Fruit fly (Drosophila melanogaster) whole organism, embryonic: Measurements from ENCODE around the gene CG31960.
A peak's percentile ranks its signal among the peaks of the same experiment; 100 is the strongest.

ENCODE experiments used
- Adf1 ChIP-seq: fragments of 200-800 bp; sonication (Bioruptor generic); IDR thresholded peaks from 2 replicates; pipeline ENCODE4 v1.3.6; 2022; ENCODE audit warnings: missing biosample characterization, missing genetic modification characterization
- Atf-2 ChIP-seq: fragments of 200-800 bp; sonication (Bioruptor generic); optimal IDR thresholded peaks from 2 replicates; lab custom pipeline; 2016; ENCODE audit warnings: missing biosample characterization, missing genetic modification characterization
- BtbVII ChIP-seq: fragments of 200-800 bp; sonication (Bioruptor generic); optimal IDR thresholded peaks from 3 replicates; lab custom pipeline; 2017; ENCODE audit warnings: missing biosample characterization, mild to moderate bottlenecking, missing genetic modification characterization
- CG1024 ChIP-seq: fragments of 200-800 bp; sonication (Bioruptor generic); IDR thresholded peaks from 2 replicates; pipeline ENCODE4 v1.3.6; 2022; ENCODE audit warnings: missing biosample characterization, missing genetic modification characterization
- CG10654 ChIP-seq: fragments of 200-800 bp; sonication (Bioruptor generic); optimal IDR thresholded peaks from 2 replicates; lab custom pipeline; 2016; ENCODE audit warnings: missing biosample characterization, missing genetic modification characterization
- CG11085 ChIP-seq: fragments of 200-800 bp; sonication (Bioruptor generic); IDR thresholded peaks from 2 replicates; pipeline ENCODE4 v1.3.6; 2022; ENCODE audit warnings: missing biosample characterization, missing genetic modification characterization
- CG11398 ChIP-seq: fragments of 200-800 bp; sonication (Bioruptor generic); optimal IDR thresholded peaks from 2 replicates; lab custom pipeline; 2016; ENCODE audit warnings: missing biosample characterization, missing genetic modification characterization
- CG11456 ChIP-seq: fragments of 200-800 bp; sonication (Bioruptor generic); IDR thresholded peaks from 3 replicates; pipeline ENCODE4 v1.3.6; 2022; ENCODE audit warnings: missing biosample characterization, missing genetic modification characterization
- CG12236 ChIP-seq: fragments of 200-800 bp; sonication (Bioruptor generic); optimal IDR thresholded peaks from 2 replicates; lab custom pipeline; 2016; ENCODE audit warnings: missing biosample characterization, missing genetic modification characterization
- CG13123 ChIP-seq: fragments of 200-800 bp; sonication (Bioruptor generic); optimal IDR thresholded peaks from 2 replicates; lab custom pipeline; 2016; ENCODE audit warnings: missing biosample characterization, missing genetic modification characterization
- CG13287 ChIP-seq: fragments of 200-800 bp; sonication (Bioruptor generic); IDR thresholded peaks from 2 replicates; pipeline ENCODE4 v1.3.6; 2022; ENCODE audit warnings: missing biosample characterization, missing genetic modification characterization; ENCODE audit not compliant: partially characterized antibody
- CG16815 ChIP-seq: fragments of 200-800 bp; sonication (Bioruptor generic); optimal IDR thresholded peaks from 3 replicates; lab custom pipeline; 2017; ENCODE audit warnings: missing biosample characterization, mild to moderate bottlenecking, missing genetic modification characterization
- CG18262 ChIP-seq: fragments of 200-800 bp; optimal IDR thresholded peaks from 3 replicates; lab custom pipeline; 2019; ENCODE audit warnings: missing biosample characterization, mild to moderate bottlenecking, missing genetic modification characterization, moderate library complexity
- CG1832 ChIP-seq: fragments of 200-800 bp; sonication (Bioruptor generic); optimal IDR thresholded peaks from 2 replicates; lab custom pipeline; 2017; ENCODE audit warnings: missing biosample characterization, mild to moderate bottlenecking, missing genetic modification characterization, inconsistent platforms
- CG3407 ChIP-seq: fragments of 200-800 bp; sonication (Bioruptor generic); optimal IDR thresholded peaks from 2 replicates; lab custom pipeline; 2018; ENCODE audit warnings: missing biosample characterization, mild to moderate bottlenecking, missing genetic modification characterization
- CG6175 ChIP-seq: fragments of 200-800 bp; sonication (Bioruptor generic); IDR thresholded peaks from 3 replicates; pipeline ENCODE4 v1.3.6; 2022; ENCODE audit warnings: missing biosample characterization, missing genetic modification characterization
- CG8478 ChIP-seq: fragments of >200 bp; optimal IDR thresholded peaks from 2 replicates; lab custom pipeline; 2018
- CG9609 ChIP-seq: fragments of 200-800 bp; sonication (Bioruptor generic); optimal IDR thresholded peaks from 3 replicates; lab custom pipeline; 2016; ENCODE audit warnings: missing biosample characterization, missing genetic modification characterization
- CTCF ChIP-seq: fragments of 200-800 bp; sonication (Bioruptor generic); optimal IDR thresholded peaks from 2 replicates; lab custom pipeline; 2017; ENCODE audit warnings: missing biosample characterization, mild to moderate bottlenecking, missing genetic modification characterization, moderate library complexity
- CkIIα-i1 ChIP-seq: fragments of 200-800 bp; sonication (Bioruptor generic); IDR thresholded peaks from 2 replicates; pipeline ENCODE4 v1.3.6; 2022; ENCODE audit warnings: missing biosample characterization, missing genetic modification characterization
- Deaf1 ChIP-seq: fragments of 200-800 bp; optimal IDR thresholded peaks from 3 replicates; lab custom pipeline; 2019; ENCODE audit warnings: missing biosample characterization, mild to moderate bottlenecking, missing genetic modification characterization, moderate library complexity
- Doc2 ChIP-seq: fragments of 200-800 bp; sonication (Bioruptor generic); IDR thresholded peaks from 2 replicates; pipeline ENCODE4 v1.3.6; 2022; ENCODE audit warnings: missing biosample characterization, missing genetic modification characterization
- Dref ChIP-seq: fragments of 200-800 bp; sonication (Bioruptor generic); IDR thresholded peaks from 2 replicates; pipeline ENCODE4 v1.3.6; 2022; ENCODE audit warnings: missing biosample characterization, missing genetic modification characterization
- Ets97D ChIP-seq: fragments of 200-800 bp; sonication (Bioruptor generic); optimal IDR thresholded peaks from 3 replicates; lab custom pipeline; 2016; ENCODE audit warnings: missing biosample characterization, missing genetic modification characterization
- Fer2 ChIP-seq: fragments of 200-800 bp; sonication (Bioruptor generic); optimal IDR thresholded peaks from 2 replicates; lab custom pipeline; 2018; ENCODE audit warnings: missing biosample characterization, mild to moderate bottlenecking, missing genetic modification characterization, moderate library complexity
- Hr3 ChIP-seq: fragments of 200-800 bp; sonication (Bioruptor generic); optimal IDR thresholded peaks from 3 replicates; lab custom pipeline; 2016; ENCODE audit warnings: missing biosample characterization, missing genetic modification characterization
- MTF-1 ChIP-seq: fragments of 200-800 bp; sonication (Bioruptor generic); optimal IDR thresholded peaks from 2 replicates; lab custom pipeline; 2018; ENCODE audit warnings: missing biosample characterization, mild to moderate bottlenecking, missing genetic modification characterization, borderline replicate concordance
- Mad ChIP-seq: fragments of 200-800 bp; sonication (Bioruptor generic); optimal IDR thresholded peaks from 2 replicates; lab custom pipeline; 2016; ENCODE audit warnings: missing biosample characterization, missing genetic modification characterization
- Med ChIP-seq: fragments of 200-800 bp; sonication (Bioruptor generic); peaks from one replicate; lab custom pipeline; 2016; ENCODE audit warnings: missing biosample characterization, missing genetic modification characterization, mild to moderate bottlenecking, inconsistent platforms, moderate library complexity
- Mes4 ChIP-seq: fragments of 200-800 bp; sonication (Bioruptor generic); optimal IDR thresholded peaks from 2 replicates; lab custom pipeline; 2016; ENCODE audit warnings: missing biosample characterization, missing genetic modification characterization
- Rfx ChIP-seq: fragments of 200-800 bp; sonication (Bioruptor generic); IDR thresholded peaks from 2 replicates; pipeline ENCODE4 v1.3.6; 2022; ENCODE audit warnings: missing biosample characterization, missing genetic modification characterization
- al ChIP-seq: fragments of 200-800 bp; sonication (Bioruptor generic); IDR thresholded peaks from 2 replicates; pipeline ENCODE4 v1.3.6; 2022; ENCODE audit warnings: missing biosample characterization, missing genetic modification characterization
- ase ChIP-seq: fragments of 200-800 bp; sonication (Bioruptor generic); IDR thresholded peaks from 3 replicates; pipeline ENCODE4 v1.3.6; 2022; ENCODE audit warnings: missing biosample characterization, missing genetic modification characterization
- bigmax ChIP-seq: fragments of 200-800 bp; sonication (Bioruptor generic); optimal IDR thresholded peaks from 2 replicates; lab custom pipeline; 2018; ENCODE audit warnings: missing biosample characterization, mild to moderate bottlenecking, missing genetic modification characterization
- cato ChIP-seq: fragments of 200-800 bp; sonication (Bioruptor generic); optimal IDR thresholded peaks from 2 replicates; lab custom pipeline; 2016; ENCODE audit warnings: missing biosample characterization, missing genetic modification characterization, borderline replicate concordance
- ci ChIP-seq: fragments of 200-800 bp; sonication (Bioruptor generic); IDR thresholded peaks from 3 replicates; pipeline ENCODE4 v1.3.6; 2022; ENCODE audit warnings: missing biosample characterization, missing genetic modification characterization
- corto ChIP-seq: fragments of 200-800 bp; sonication (Bioruptor generic); optimal IDR thresholded peaks from 2 replicates; lab custom pipeline; 2016; ENCODE audit warnings: missing biosample characterization, mild to moderate bottlenecking, missing genetic modification characterization, moderate library complexity
- dimm ChIP-seq: fragments of 200-800 bp; sonication (Bioruptor generic); IDR thresholded peaks from 2 replicates; pipeline ENCODE4 v1.3.6; 2022; ENCODE audit warnings: missing biosample characterization, missing genetic modification characterization
- exex ChIP-seq: fragments of 200-800 bp; sonication (Bioruptor generic); optimal IDR thresholded peaks from 4 replicates; lab custom pipeline; 2018; ENCODE audit warnings: missing biosample characterization, mild to moderate bottlenecking, missing genetic modification characterization, moderate library complexity
- eyg ChIP-seq: fragments of 200-800 bp; sonication (Bioruptor generic); optimal IDR thresholded peaks from 3 replicates; lab custom pipeline; 2016; ENCODE audit warnings: missing biosample characterization, missing genetic modification characterization
- fu2 ChIP-seq: fragments of 200-800 bp; sonication (Bioruptor generic); optimal IDR thresholded peaks from 2 replicates; lab custom pipeline; 2016; ENCODE audit warnings: missing biosample characterization, missing genetic modification characterization
- lmd ChIP-seq: fragments of 200-800 bp; sonication (Bioruptor generic); IDR thresholded peaks from 2 replicates; pipeline ENCODE4 v1.3.6; 2022; ENCODE audit warnings: missing biosample characterization, missing genetic modification characterization
- lov ChIP-seq, 2 experiments: fragments of 200-800 bp in 1 of 2; fragments of >200 bp in 1 of 2; sonication (Bioruptor generic) in 1 of 2; IDR thresholded peaks in 1 of 2; optimal IDR thresholded peaks in 1 of 2; 2 replicates in 1 of 2; 3 replicates in 1 of 2; pipeline versions ENCODE4 v1.3.6 to Lab custom; 2017 to 2022; ENCODE audit warnings: missing biosample characterization in 1 of 2, missing genetic modification characterization in 1 of 2
- mam ChIP-seq: fragments of 200-800 bp; sonication (Bioruptor generic); optimal IDR thresholded peaks from 3 replicates; lab custom pipeline; 2016; ENCODE audit warnings: missing biosample characterization, missing genetic modification characterization
- nmo ChIP-seq: fragments of 200-800 bp; sonication (Bioruptor generic); optimal IDR thresholded peaks from 2 replicates; lab custom pipeline; 2018; ENCODE audit warnings: missing biosample characterization, mild to moderate bottlenecking, missing genetic modification characterization, moderate library complexity
- oc ChIP-seq: fragments of 200-800 bp; sonication (Bioruptor generic); optimal IDR thresholded peaks from 2 replicates; lab custom pipeline; 2018; ENCODE audit warnings: missing biosample characterization, mild to moderate bottlenecking, missing genetic modification characterization, moderate library complexity
- pan ChIP-seq, 4 experiments: fragments of >200 bp in 3 of 4; fragments of 200-800 bp in 1 of 4; sonication (Bioruptor generic) in 1 of 4; optimal IDR thresholded peaks in 3 of 4; IDR thresholded peaks in 1 of 4; 2 replicates each; pipeline versions ENCODE4 v1.3.6 to Lab custom; 2017 to 2022; ENCODE audit warnings: missing biosample characterization in 2 of 4, missing genetic modification characterization in 2 of 4, mixed read lengths in 1 of 4
- tna ChIP-seq: fragments of 200-800 bp; sonication (Bioruptor generic); IDR thresholded peaks from 2 replicates; pipeline ENCODE4 v1.3.6; 2022; ENCODE audit warnings: missing biosample characterization, missing genetic modification characterization; ENCODE audit not compliant: partially characterized antibody
- trem ChIP-seq: fragments of 200-800 bp; optimal IDR thresholded peaks from 3 replicates; lab custom pipeline; 2019; ENCODE audit warnings: missing biosample characterization, mild to moderate bottlenecking, missing genetic modification characterization, moderate library complexity
- tx ChIP-seq: fragments of 200-800 bp; sonication (Bioruptor generic); optimal IDR thresholded peaks from 2 replicates; lab custom pipeline; 2016; ENCODE audit warnings: missing biosample characterization, missing genetic modification characterization
- unpg ChIP-seq: fragments of 200-800 bp; sonication (Bioruptor generic); optimal IDR thresholded peaks from 3 replicates; lab custom pipeline; 2018; ENCODE audit warnings: missing biosample characterization, mild to moderate bottlenecking, missing genetic modification characterization, moderate library complexity

Gene CG31960

DNA sequence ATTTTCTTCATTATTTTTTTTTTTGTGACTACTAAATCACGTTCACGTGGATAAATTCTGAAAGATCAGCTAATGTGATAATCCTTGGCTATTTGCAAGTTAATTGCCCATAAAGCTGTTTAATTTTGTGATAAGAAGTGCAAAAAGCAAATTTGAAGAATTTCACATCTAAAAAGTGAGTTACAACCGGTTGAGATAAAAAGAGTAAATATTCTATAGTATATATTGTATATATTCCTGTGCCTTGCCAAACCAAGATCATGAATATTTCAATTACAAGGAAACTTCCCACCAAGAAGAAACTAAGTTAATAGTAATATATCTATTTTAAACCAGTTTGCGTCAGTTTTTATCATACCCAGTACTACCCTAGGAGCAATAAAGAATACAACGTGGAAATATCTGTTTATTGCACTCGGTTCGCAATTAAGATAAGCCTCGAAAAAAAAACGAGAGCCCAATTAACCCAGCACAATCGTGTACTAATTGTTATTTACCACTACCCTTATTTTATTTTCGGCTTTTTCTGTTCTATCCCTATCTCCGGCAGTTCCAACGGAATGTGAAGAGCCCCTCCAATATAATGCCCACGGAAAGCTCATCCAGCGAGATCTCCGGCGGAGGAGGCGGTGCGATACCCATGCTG, 5.5 kb upstream of the CG31960 start (continued):
- TF ChIP-seq tna (GFP tag; lab: Robert Waterston, UW) (no peak), CG6175 (GFP tag; lab: Robert Waterston, UW) (no peak), al (GFP tag; lab: Robert Waterston, UW) (no peak), CG1024 (no peak), CG11085 (GFP tag; lab: Robert Waterston, UW) (no peak), CG9609 (GFP tag; lab: Kevin White, UChicago) (no peak), MTF-1 (GFP tag; lab: Kevin White, UChicago) (peak; percentile 18), nmo (GFP tag; lab: Kevin White, UChicago) (peak; percentile 17), CG8478 (lab: Kevin White, UChicago) (no peak), Med (GFP tag; lab: Kevin White, UChicago) (peak; percentile 71), Deaf1 (tag; lab: Kevin White, UChicago) (peak; percentile 3), bigmax (no peak), Ets97D (no peak), oc (tag; lab: Kevin White, UChicago) (no peak), Atf-2 (GFP tag; lab: Kevin White, UChicago) (no peak), Hr3 (GFP tag; lab: Kevin White, UChicago) (no peak), eyg (no peak), CG10654 (GFP tag; lab: Kevin White, UChicago) (no peak), CG12236 (GFP tag; lab: Kevin White, UChicago) (no peak), cato (peak; percentile 12), Mad (no peak), ci (no peak), Doc2 (GFP tag; lab: Robert Waterston, UW) (no peak), CG13287 (no peak), Dref (GFP tag; lab: Robert Waterston, UW) (no peak), exex (peak; percentile 97), CkIIα-i1 (no peak), trem (tag; lab: Kevin White, UChicago) (no peak), pan (optimal IDR thresholded peaks at IDR 0.05; lab: Kevin White, UChicago) (no peak), pan (GFP tag; optimal IDR thresholded peaks at IDR 0.05 in 1 of 2, IDR thresholded peaks at IDR 0.05 in 1 of 2) (no peak), CG1832 (GFP tag; lab: Kevin White, UChicago) (no peak), CG16815 (no peak), CTCF (GFP tag; lab: Kevin White, UChicago) (no peak), tx (GFP tag; lab: Kevin White, UChicago) (no peak), CG11456 (GFP tag; lab: Robert Waterston, UW) (0 out of 3 replicates have a peak, but pooled peaks have one; percentile 25), mam (no peak), lmd (GFP tag; lab: Robert Waterston, UW) (no peak), corto (GFP tag; lab: Kevin White, UChicago) (no peak), CG11398 (GFP tag; lab: Kevin White, UChicago) (no peak), Fer2 (tag; lab: Kevin White, UChicago) (no peak), CG18262 (peak; percentile 36), dimm (GFP tag; lab: Robert Waterston, UW) (no peak), Rfx (no peak), Mes4 (GFP tag; lab: Kevin White, UChicago) (no peak), unpg (GFP tag; lab: Kevin White, UChicago) (peak; percentile 18), Adf1 (GFP tag; lab: Robert Waterston, UW) (no peak), CG13123 (GFP tag; lab: Kevin White, UChicago) (no peak), lov (optimal IDR thresholded peaks at IDR 0.05; lab: Kevin White, UChicago) (no peak), lov (GFP tag; IDR thresholded peaks at IDR 0.05; lab: Robert Waterston, UW) (no peak), CG3407 (GFP tag; lab: Kevin White, UChicago) (no peak), fu2 (GFP tag; lab: Kevin White, UChicago) (no peak), BtbVII (GFP tag; lab: Kevin White, UChicago) (no peak), ase (GFP tag; lab: Robert Waterston, UW) (no peak)
